Fruit fly (Drosophila melanogaster) whole organism, embryonic: ENCODE results near the gene Pvf1.

Source experiments
- BEAF-32 ChIP-seq: fragments of 200-800 bp; sonication (Bioruptor generic); optimal IDR thresholded peaks from 3 replicates; lab custom pipeline; 2017; ENCODE audit warnings: missing biosample characterization, missing genetic modification characterization, mild to moderate bottlenecking, moderate library complexity, missing genetic modification reagents
- CG10654 ChIP-seq: fragments of 200-800 bp; sonication (Bioruptor generic); optimal IDR thresholded peaks from 2 replicates; lab custom pipeline; 2016; ENCODE audit warnings: missing biosample characterization, missing genetic modification characterization
- CG11695 ChIP-seq: fragments of 200-800 bp; sonication (Bioruptor generic); IDR thresholded peaks from 3 replicates; pipeline ENCODE4 v1.3.6; 2022; ENCODE audit warnings: missing biosample characterization, missing genetic modification characterization
- CG12659 ChIP-seq: fragments of 200-800 bp; sonication (Bioruptor generic); optimal IDR thresholded peaks from 3 replicates; lab custom pipeline; 2017; ENCODE audit warnings: mild to moderate bottlenecking, missing biosample characterization, missing genetic modification reagents, missing genetic modification characterization
- CG12769 ChIP-seq: fragments of 200-800 bp; sonication (Bioruptor generic); optimal IDR thresholded peaks from 2 replicates; lab custom pipeline; 2019; ENCODE audit warnings: missing biosample characterization, mild to moderate bottlenecking, missing genetic modification characterization, moderate library complexity
- CG13123 ChIP-seq: fragments of 200-800 bp; sonication (Bioruptor generic); optimal IDR thresholded peaks from 2 replicates; lab custom pipeline; 2016; ENCODE audit warnings: missing biosample characterization, missing genetic modification characterization
- CG13287 ChIP-seq: fragments of 200-800 bp; sonication (Bioruptor generic); IDR thresholded peaks from 2 replicates; pipeline ENCODE4 v1.3.6; 2022; ENCODE audit warnings: missing biosample characterization, missing genetic modification characterization; ENCODE audit not compliant: partially characterized antibody
- CG13296 ChIP-seq: fragments of 200-800 bp; sonication (Bioruptor generic); optimal IDR thresholded peaks from 3 replicates; lab custom pipeline; 2018; ENCODE audit warnings: missing biosample characterization, mild to moderate bottlenecking, missing genetic modification characterization
- CG17612 ChIP-seq: fragments of 200-800 bp; sonication (Bioruptor generic); IDR thresholded peaks from 2 replicates; pipeline ENCODE4 v1.3.6; 2022; ENCODE audit warnings: missing biosample characterization, missing genetic modification characterization
- CG18262 ChIP-seq: fragments of 200-800 bp; optimal IDR thresholded peaks from 3 replicates; lab custom pipeline; 2019; ENCODE audit warnings: missing biosample characterization, mild to moderate bottlenecking, missing genetic modification characterization, moderate library complexity
- CG30020 ChIP-seq: fragments of 200-800 bp; optimal IDR thresholded peaks from 2 replicates; lab custom pipeline; 2019; ENCODE audit warnings: missing biosample characterization, mild to moderate bottlenecking, missing genetic modification characterization, moderate library complexity
- CG5180 ChIP-seq: fragments of 200-800 bp; sonication (Bioruptor generic); optimal IDR thresholded peaks from 3 replicates; lab custom pipeline; 2017; ENCODE audit warnings: missing biosample characterization, missing genetic modification characterization, mild to moderate bottlenecking, moderate library complexity, missing genetic modification reagents
- CG6791 ChIP-seq: fragments of 200-800 bp; sonication (Bioruptor generic); IDR thresholded peaks from 3 replicates; pipeline ENCODE4 v1.3.6; 2022; ENCODE audit warnings: missing biosample characterization, missing genetic modification characterization; ENCODE audit not compliant: partially characterized antibody
- CG6813 ChIP-seq: fragments of 200-800 bp; sonication (Bioruptor generic); optimal IDR thresholded peaks from 2 replicates; lab custom pipeline; 2017; ENCODE audit warnings: missing biosample characterization, missing genetic modification characterization, mild to moderate bottlenecking, moderate library complexity, missing genetic modification reagents
- CG7556 ChIP-seq: fragments of 200-800 bp; sonication (Bioruptor generic); optimal IDR thresholded peaks from 2 replicates; lab custom pipeline; 2017; ENCODE audit warnings: missing biosample characterization, mild to moderate bottlenecking, missing genetic modification characterization
- CG7963 ChIP-seq: fragments of 200-800 bp; sonication (Bioruptor generic); IDR thresholded peaks from 3 replicates; pipeline ENCODE4 v1.3.6; 2022; ENCODE audit warnings: missing biosample characterization, missing genetic modification characterization; ENCODE audit not compliant: partially characterized antibody
- CG8290 ChIP-seq, 3 experiments: fragments of 200-800 bp; sonication (Bioruptor generic); optimal IDR thresholded peaks; 2 replicates each; lab custom pipeline; 2016 to 2019; ENCODE audit warnings: missing biosample characterization in 3 of 3, missing genetic modification characterization in 3 of 3, mild to moderate bottlenecking in 2 of 3, moderate library complexity in 1 of 3
- CTCF ChIP-seq: fragments of 200-800 bp; sonication (Bioruptor generic); optimal IDR thresholded peaks from 2 replicates; lab custom pipeline; 2017; ENCODE audit warnings: missing biosample characterization, mild to moderate bottlenecking, missing genetic modification characterization, moderate library complexity
- Dip2 ChIP-seq: fragments of 200-800 bp; sonication (Bioruptor generic); IDR thresholded peaks from 2 replicates; pipeline ENCODE4 v1.3.6; 2022; ENCODE audit warnings: missing biosample characterization, missing genetic modification characterization
- Dp ChIP-seq: fragments of 200-800 bp; sonication (Bioruptor generic); optimal IDR thresholded peaks from 2 replicates; lab custom pipeline; 2018; ENCODE audit warnings: missing biosample characterization, mild to moderate bottlenecking, missing genetic modification characterization, moderate library complexity
- Dref ChIP-seq: fragments of 200-800 bp; sonication (Bioruptor generic); IDR thresholded peaks from 2 replicates; pipeline ENCODE4 v1.3.6; 2022; ENCODE audit warnings: missing biosample characterization, missing genetic modification characterization
- Gug ChIP-seq: fragments of 200-800 bp; sonication (Bioruptor generic); IDR thresholded peaks from 4 replicates; pipeline ENCODE4 v1.3.6; 2022; ENCODE audit warnings: missing biosample characterization, missing genetic modification characterization
- Hr3 ChIP-seq: fragments of 200-800 bp; sonication (Bioruptor generic); optimal IDR thresholded peaks from 3 replicates; lab custom pipeline; 2016; ENCODE audit warnings: missing biosample characterization, missing genetic modification characterization
- Med ChIP-seq: fragments of 200-800 bp; sonication (Bioruptor generic); peaks from one replicate; lab custom pipeline; 2016; ENCODE audit warnings: missing biosample characterization, missing genetic modification characterization, mild to moderate bottlenecking, inconsistent platforms, moderate library complexity
- Myb ChIP-seq: fragments of 200-800 bp; sonication (Bioruptor generic); optimal IDR thresholded peaks from 2 replicates; lab custom pipeline; 2016; ENCODE audit warnings: missing biosample characterization, missing genetic modification characterization
- NfI ChIP-seq: fragments of 200-800 bp; sonication (Bioruptor generic); optimal IDR thresholded peaks from 3 replicates; lab custom pipeline; 2018; ENCODE audit warnings: missing biosample characterization, mild to moderate bottlenecking, missing genetic modification characterization, moderate library complexity
- ara ChIP-seq: fragments of 200-800 bp; sonication (Bioruptor generic); IDR thresholded peaks from 2 replicates; pipeline ENCODE4 v1.3.6; 2022; ENCODE audit warnings: missing biosample characterization, missing genetic modification characterization
- ase ChIP-seq: fragments of 200-800 bp; sonication (Bioruptor generic); IDR thresholded peaks from 3 replicates; pipeline ENCODE4 v1.3.6; 2022; ENCODE audit warnings: missing biosample characterization, missing genetic modification characterization
- bbx ChIP-seq: fragments of 200-800 bp; sonication (Bioruptor generic); IDR thresholded peaks from 2 replicates; pipeline ENCODE4 v1.3.6; 2022; ENCODE audit warnings: missing biosample characterization, missing genetic modification characterization; ENCODE audit not compliant: partially characterized antibody
- cato ChIP-seq: fragments of 200-800 bp; sonication (Bioruptor generic); optimal IDR thresholded peaks from 2 replicates; lab custom pipeline; 2016; ENCODE audit warnings: missing biosample characterization, missing genetic modification characterization, borderline replicate concordance
- danr ChIP-seq: fragments of 200-800 bp; sonication (Bioruptor generic); IDR thresholded peaks from 2 replicates; pipeline ENCODE4 v1.3.6; 2022; ENCODE audit warnings: missing biosample characterization, missing genetic modification characterization
- grau ChIP-seq: fragments of 200-800 bp; optimal IDR thresholded peaks from 3 replicates; lab custom pipeline; 2019; ENCODE audit warnings: missing biosample characterization, mild to moderate bottlenecking, missing genetic modification characterization, moderate library complexity
- gsb-n ChIP-seq: fragments of 200-800 bp; sonication (Bioruptor generic); optimal IDR thresholded peaks from 3 replicates; lab custom pipeline; 2018; ENCODE audit warnings: missing biosample characterization, mild to moderate bottlenecking, missing genetic modification characterization
- hb ChIP-seq: fragments of 200-800 bp; sonication (Bioruptor generic); IDR thresholded peaks from 3 replicates; pipeline ENCODE4 v1.3.6; 2022; ENCODE audit warnings: missing biosample characterization, missing genetic modification characterization; ENCODE audit not compliant: partially characterized antibody
- her ChIP-seq: fragments of 200-800 bp; sonication (Bioruptor generic); optimal IDR thresholded peaks from 2 replicates; lab custom pipeline; 2016; ENCODE audit warnings: missing biosample characterization, missing genetic modification characterization
- knrl ChIP-seq: fragments of 200-800 bp; sonication (Bioruptor generic); IDR thresholded peaks from 3 replicates; pipeline ENCODE4 v1.3.6; 2022; ENCODE audit warnings: missing biosample characterization, missing genetic modification characterization; ENCODE audit not compliant: partially characterized antibody
- lmd ChIP-seq: fragments of 200-800 bp; sonication (Bioruptor generic); IDR thresholded peaks from 2 replicates; pipeline ENCODE4 v1.3.6; 2022; ENCODE audit warnings: missing biosample characterization, missing genetic modification characterization
- nerfin-2 ChIP-seq: fragments of 200-800 bp; sonication (Bioruptor generic); IDR thresholded peaks from 2 replicates; pipeline ENCODE4 v1.3.6; 2022; ENCODE audit warnings: missing biosample characterization, missing genetic modification characterization; ENCODE audit not compliant: partially characterized antibody
- pan ChIP-seq, 4 experiments: fragments of >200 bp in 3 of 4; fragments of 200-800 bp in 1 of 4; sonication (Bioruptor generic) in 1 of 4; optimal IDR thresholded peaks in 3 of 4; IDR thresholded peaks in 1 of 4; 2 replicates each; pipeline versions ENCODE4 v1.3.6 to Lab custom; 2017 to 2022; ENCODE audit warnings: missing biosample characterization in 2 of 4, missing genetic modification characterization in 2 of 4, mixed read lengths in 1 of 4
- peb ChIP-seq: fragments of 200-800 bp; sonication (Bioruptor generic); IDR thresholded peaks from 2 replicates; pipeline ENCODE4 v1.3.6; 2022; ENCODE audit warnings: missing biosample characterization, missing genetic modification characterization
- phol ChIP-seq: fragments of 200-800 bp; sonication (Bioruptor generic); optimal IDR thresholded peaks from 3 replicates; lab custom pipeline; 2018; ENCODE audit warnings: missing biosample characterization, mild to moderate bottlenecking, missing genetic modification characterization, moderate library complexity
- run ChIP-seq: fragments of 200-800 bp; sonication (Bioruptor generic); optimal IDR thresholded peaks from 3 replicates; lab custom pipeline; 2018; ENCODE audit warnings: missing biosample characterization, mild to moderate bottlenecking, missing genetic modification characterization
- sens ChIP-seq: fragments of 200-800 bp; sonication (Bioruptor generic); peaks from one replicate; lab custom pipeline; 2016; ENCODE audit warnings: missing biosample characterization, missing genetic modification characterization
- sna ChIP-seq: fragments of 200-800 bp; sonication (Bioruptor generic); IDR thresholded peaks from 2 replicates; pipeline ENCODE4 v1.3.6; 2022; ENCODE audit warnings: missing biosample characterization, missing genetic modification characterization; ENCODE audit not compliant: partially characterized antibody
- sug ChIP-seq: fragments of 200-800 bp; optimal IDR thresholded peaks from 2 replicates; lab custom pipeline; 2019; ENCODE audit warnings: missing biosample characterization, mild to moderate bottlenecking, missing genetic modification characterization, moderate library complexity
- tna ChIP-seq: fragments of 200-800 bp; sonication (Bioruptor generic); IDR thresholded peaks from 2 replicates; pipeline ENCODE4 v1.3.6; 2022; ENCODE audit warnings: missing biosample characterization, missing genetic modification characterization; ENCODE audit not compliant: partially characterized antibody
- unc-4 ChIP-seq: fragments of 200-800 bp; sonication (Bioruptor generic); IDR thresholded peaks from 2 replicates; pipeline ENCODE4 v1.3.6; 2022; ENCODE audit warnings: missing biosample characterization, missing genetic modification characterization; ENCODE audit not compliant: partially characterized antibody

Gene Pvf1

DNA sequence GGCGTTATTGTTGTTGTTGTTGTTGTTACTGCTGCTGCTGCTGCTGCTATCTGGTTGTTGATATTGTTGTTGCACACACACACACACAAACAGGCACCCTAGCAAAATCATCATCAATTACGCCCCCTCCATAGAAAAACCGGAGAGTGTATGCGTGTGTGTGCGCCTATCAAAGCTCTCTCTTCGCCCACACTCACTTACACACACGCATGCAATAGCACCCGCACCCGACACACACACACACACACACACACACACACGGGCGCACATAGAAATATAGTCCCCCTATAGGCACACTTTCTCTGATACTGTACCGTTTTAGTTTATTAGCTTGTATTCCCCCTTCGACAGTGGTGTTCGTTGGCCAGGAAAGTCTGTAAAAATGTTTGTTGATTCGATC, 18.1 kb upstream of the Pvf1 start (continued):
- no peak for TF ChIP-seq CG13296 (GFP tag; lab: Kevin White, UChicago)
- no peak for TF ChIP-seq peb
- TF ChIP-seq Gug = no peak
- TF ChIP-seq CG6813 = no peak
- TF ChIP-seq grau (tag; lab: Kevin White, UChicago) = no peak
- TF ChIP-seq sna (GFP tag; lab: Robert Waterston, UW) = no peak
- no peak for TF ChIP-seq CG10654 (GFP tag; lab: Kevin White, UChicago)
- no peak for TF ChIP-seq CG5180
- TF ChIP-seq CG18262 (tag; lab: Kevin White, UChicago) = no peak

dm6 chrX:18814944-18815343, 17.5 kb upstream of the Pvf1 start:
- peak; percentile 77 for TF ChIP-seq CG17612 (GFP tag; lab: Robert Waterston, UW)
- peak; percentile 96 for TF ChIP-seq CG8290 (GFP tag; optimal IDR thresholded peaks at IDR 0.05; lab: Kevin White, UChicago)
- peak; percentile 78 to 99 for TF ChIP-seq CG8290 (tag; optimal IDR thresholded peaks at IDR 0.05; lab: Kevin White, UChicago)
- no peak for TF ChIP-seq danr

- TF ChIP-seq bbx = peak; percentile 70
- no peak for TF ChIP-seq CG11695 (GFP tag; lab: Robert Waterston, UW)
- peak; percentile 79 for TF ChIP-seq CG13287
- TF ChIP-seq run = no peak
- no peak for TF ChIP-seq Hr3
- TF ChIP-seq CG13123 (GFP tag; lab: Kevin White, UChicago) = no peak
- TF ChIP-seq Dp (GFP tag; lab: Kevin White, UChicago) = peak; percentile 71
- peak; percentile 33 for TF ChIP-seq sens (GFP tag; lab: Kevin White, UChicago)
- peak; percentile 56 for TF ChIP-seq nerfin-2 (GFP tag; lab: Robert Waterston, UW)
- no peak for TF ChIP-seq sug (tag; lab: Kevin White, UChicago)
- peak; percentile 50; the same call in 1 of the 3 replicates for TF ChIP-seq hb (GFP tag; lab: Robert Waterston, UW)
- TF ChIP-seq Dip2 = no peak
- peak; percentile 19 for TF ChIP-seq CTCF (GFP tag; lab: Kevin White, UChicago)
- no peak for TF ChIP-seq pan (optimal IDR thresholded peaks at IDR 0.05; lab: Kevin White, UChicago)
- TF ChIP-seq pan (GFP tag; optimal IDR thresholded peaks at IDR 0.05 in 1 of 2, IDR thresholded peaks at IDR 0.05 in 1 of 2) = peak in 1 of 2 experiments; percentile 18
- peak; percentile 11 for TF ChIP-seq phol
- TF ChIP-seq CG12659 (GFP tag; lab: Kevin White, UChicago) = peak; percentile 47
- peak; percentile 50; the same call in 2 of the 3 replicates for TF ChIP-seq knrl
- no peak for TF ChIP-seq CG7556 (GFP tag; lab: Kevin White, UChicago)
- peak; percentile 61 for TF ChIP-seq unc-4 (GFP tag; lab: Robert Waterston, UW)
- peak; percentile 60 for TF ChIP-seq BEAF-32 (GFP tag; lab: Kevin White, UChicago)
- no peak for TF ChIP-seq CG12769 (tag; lab: Kevin White, UChicago)
- no peak for TF ChIP-seq lmd (GFP tag; lab: Robert Waterston, UW)
- peak; percentile 74 for TF ChIP-seq CG6791 (GFP tag; lab: Robert Waterston, UW)
- TF ChIP-seq Med (GFP tag; lab: Kevin White, UChicago) = peak; percentile 62
- no peak for TF ChIP-seq ase
- peak; percentile 72 for TF ChIP-seq tna (GFP tag; lab: Robert Waterston, UW)
- TF ChIP-seq cato (GFP tag; lab: Kevin White, UChicago) = no peak
- peak; percentile 70 for TF ChIP-seq CG7963 (GFP tag; lab: Robert Waterston, UW)
- no peak for TF ChIP-seq her (GFP tag; lab: Kevin White, UChicago)
- TF ChIP-seq NfI (GFP tag; lab: Kevin White, UChicago) = no peak
- TF ChIP-seq Myb = peak; percentile 54
- no peak for TF ChIP-seq ara (GFP tag; lab: Robert Waterston, UW)
- TF ChIP-seq Dref = peak; percentile 82
- TF ChIP-seq gsb-n (tag; lab: Kevin White, UChicago) = no peak
- peak; percentile 25 for TF ChIP-seq CG30020 (tag; lab: Kevin White, UChicago)
Measured at dm6 chrX:18830396-18830795, 2.1 kb upstream of the Pvf1 start, which contains the start of gene CG7101. CG7101 (plus strand) TSS chrX:18830591.
